Worm (Caenorhabditis elegans) whole organism, L1 larva: ENCODE measurements around the gene F47D12.7.

ENCODE experiments used
- nhr-11 ChIP-seq: fragments of 150-350 bp; optimal IDR thresholded peaks from 2 replicates; lab custom pipeline; 2014; ENCODE audit warnings: missing biosample characterization, missing genetic modification characterization
- nhr-12 ChIP-seq: sonication (generic microtip); optimal IDR thresholded peaks from 2 replicates; lab custom pipeline; 2017; ENCODE audit warnings: missing biosample characterization, missing genetic modification characterization
- nhr-76 ChIP-seq: sonication (generic microtip); optimal IDR thresholded peaks from 2 replicates; lab custom pipeline; 2017; ENCODE audit warnings: missing biosample characterization, missing genetic modification characterization
- pqm-1 ChIP-seq: sonication (generic microtip); optimal IDR thresholded peaks from 3 replicates; lab custom pipeline; 2017; ENCODE audit warnings: missing biosample characterization, missing genetic modification characterization
- rnt-1 ChIP-seq: sonication (generic microtip); optimal IDR thresholded peaks from 2 replicates; lab custom pipeline; 2016; ENCODE audit warnings: mild to moderate bottlenecking, missing genetic modification characterization, moderate library complexity, missing compliant biosample characterization
- zag-1 ChIP-seq: fragments of 150-350 bp; optimal IDR thresholded peaks from 2 replicates; lab custom pipeline; 2014; ENCODE audit warnings: missing biosample characterization, missing genetic modification characterization
- ztf-4 ChIP-seq: fragments of 150-350 bp; optimal IDR thresholded peaks from 2 replicates; lab custom pipeline; 2014; ENCODE audit warnings: missing biosample characterization, missing genetic modification characterization

- TF ChIP-seq zag-1 (tag; lab: Kevin White, UChicago) (no peak), rnt-1 (tag; lab: Kevin White, UChicago) (peak; percentile 81), nhr-76 (no peak), nhr-11 (tag; lab: Kevin White, UChicago) (peak; percentile 51), pqm-1 (tag; lab: Kevin White, UChicago) (no peak), nhr-12 (no peak), ztf-4 (peak; percentile 36)
These were observed 7.4 kb upstream of the F47D12.7 start, which contains the start of gene F47D12.9 for ce11 chrIII:6303114-6303647.
